In genomic region chrV:18134378-18134777, ce11 we compare ENCODE assay signal across 2 worm cellular contexts.
TF ChIP-seq lines count a peak whose summit lies in the region.

TSS of gene Y37H2A.7 (minus strand) at chrV:18134478.

TF ChIP-seq in whole organism, L4 larva, 104 proteins besides CTCF, POLR2A, EP300 and RAD21:
- TF ChIP-seq aha-1 (tag; lab: Kevin White, UChicago) (peak; percentile 50), F10B5.3 (tag; optimal IDR thresholded peaks at IDR 0.05; lab: Kevin White, UChicago) (no peak)
TF ChIP-seq in whole organism, L4 larva: peak in this region for 1.

TF ChIP-seq in whole organism, young adult, 124 proteins besides CTCF, POLR2A, EP300 and RAD21:
- TF ChIP-seq egrh-3 (GFP tag; IDR thresholded peaks at IDR 0.05; lab: Robert Waterston, UW) (no peak), somi-1 (GFP tag; optimal IDR thresholded peaks at IDR 0.05; lab: Kevin White, UChicago) (no peak), F49E8.2 (tag; optimal IDR thresholded peaks at IDR 0.05; lab: Kevin White, UChicago; ENCODE audit: insufficient read depth) (no peak), unc-62 (GFP tag; optimal IDR thresholded peaks at IDR 0.05; lab: Kevin White, UChicago) (no peak), madf-6 (GFP tag; IDR thresholded peaks at IDR 0.05; lab: Robert Waterston, UW) (peak; percentile 45; the same call in 1 of the 2 replicates), F37B4.10 (GFP tag; IDR thresholded peaks at IDR 0.05; lab: Robert Waterston, UW) (no peak), D2030.7 (GFP tag; IDR thresholded peaks at IDR 0.05; lab: Robert Waterston, UW) (peak; percentile 36; the same call in 1 of the 2 replicates), F33H1.4 (GFP tag; IDR thresholded peaks at IDR 0.05; lab: Robert Waterston, UW) (0 out of 2 replicates have a peak, but pooled peaks have one; percentile 13), lsl-1 (GFP tag; optimal IDR thresholded peaks at IDR 0.05; lab: Kevin White, UChicago) (peak; percentile 83), mcd-1 (GFP tag; IDR thresholded peaks at IDR 0.05; lab: Robert Waterston, UW) (no peak)
